Worm (Caenorhabditis elegans) whole organism, L1 larva: ENCODE data around the gene srd-42.
A peak's percentile ranks its signal among the peaks of the same experiment; 100 is the strongest.

ENCODE experiments used
- F16B12.6 ChIP-seq: fragments of 150-350 bp; optimal IDR thresholded peaks from 2 replicates; lab custom pipeline; 2014; ENCODE audit warnings: missing biosample characterization, missing genetic modification characterization
- Y116A8C.19 ChIP-seq: sonication (generic microtip); optimal IDR thresholded peaks from 2 replicates; lab custom pipeline; 2016; ENCODE audit warnings: missing compliant biosample characterization, missing genetic modification characterization, borderline replicate concordance
- aha-1 ChIP-seq: fragments of 150-350 bp; optimal IDR thresholded peaks from 2 replicates; lab custom pipeline; 2014; ENCODE audit warnings: missing biosample characterization, missing genetic modification characterization
- alr-1 ChIP-seq: fragments of 200-800 bp; sonication (Bioruptor generic); optimal IDR thresholded peaks from 2 replicates; lab custom pipeline; 2018; ENCODE audit warnings: borderline replicate concordance, mild to moderate bottlenecking, missing genetic modification characterization, missing compliant biosample characterization
- blmp-1 ChIP-seq: fragments of 150-350 bp; optimal IDR thresholded peaks from 2 replicates; lab custom pipeline; 2014; ENCODE audit warnings: missing biosample characterization, missing genetic modification characterization
- ceh-63 ChIP-seq: fragments of 200-800 bp; sonication (Bioruptor generic); optimal IDR thresholded peaks from 2 replicates; lab custom pipeline; 2018; ENCODE audit warnings: mild to moderate bottlenecking, missing genetic modification characterization, missing compliant biosample characterization
- ceh-8 ChIP-seq: fragments of 200-800 bp; sonication (Bioruptor generic); optimal IDR thresholded peaks from 2 replicates; lab custom pipeline; 2018; ENCODE audit warnings: mild to moderate bottlenecking, missing genetic modification characterization, moderate library complexity, missing compliant biosample characterization
- ceh-82 ChIP-seq, 3 experiments: fragments of 150-350 bp in 1 of 3; sonication (generic microtip) in 2 of 3; optimal IDR thresholded peaks; 2 replicates each; lab custom pipeline; 2014 to 2017; ENCODE audit warnings: missing biosample characterization in 3 of 3, missing genetic modification characterization in 3 of 3
- ceh-88 ChIP-seq: fragments of 200-800 bp; sonication (Bioruptor generic); IDR thresholded peaks from 2 replicates; pipeline ENCODE4 v1.3.6; 2022; ENCODE audit warnings: missing genetic modification characterization, missing compliant biosample characterization
- dsc-1 ChIP-seq: sonication (generic microtip); optimal IDR thresholded peaks from 2 replicates; lab custom pipeline; 2016; ENCODE audit warnings: mild to moderate bottlenecking, missing genetic modification characterization, missing compliant biosample characterization
- efl-1 ChIP-seq, 4 experiments: fragments of 150-350 bp; optimal IDR thresholded peaks in 3 of 4; peaks in 1 of 4; 1 replicate in 1 of 4; 2 replicates in 3 of 4; lab custom pipeline; 2014; ENCODE audit warnings: missing biosample characterization in 2 of 4, missing genetic modification characterization in 2 of 4, missing genetic modification reagents in 2 of 4
- elt-3 ChIP-seq, 6 experiments: fragments of 150-350 bp in 1 of 6; sonication (generic microtip); optimal IDR thresholded peaks; 2 replicates each; lab custom pipeline; 2017 to 2018; ENCODE audit warnings: missing biosample characterization in 6 of 6, missing genetic modification characterization in 6 of 6, inconsistent platforms in 1 of 6
- ets-5 ChIP-seq: fragments of 200-800 bp; sonication (Bioruptor generic); IDR thresholded peaks from 2 replicates; pipeline ENCODE4 v1.3.6; 2022; ENCODE audit warnings: missing genetic modification characterization, missing compliant biosample characterization
- fkh-8 ChIP-seq: sonication (generic microtip); optimal IDR thresholded peaks from 2 replicates; lab custom pipeline; 2016; ENCODE audit warnings: mild to moderate bottlenecking, missing genetic modification characterization, missing compliant biosample characterization
- grh-1 ChIP-seq: fragments of 200-800 bp; sonication (Bioruptor generic); IDR thresholded peaks from 2 replicates; pipeline ENCODE4 v1.3.6; 2022; ENCODE audit warnings: missing genetic modification reagents, missing genetic modification characterization, missing compliant biosample characterization
- hlh-17 ChIP-seq: fragments of 200-800 bp; sonication (Bioruptor generic); optimal IDR thresholded peaks from 2 replicates; lab custom pipeline; 2018; ENCODE audit warnings: missing genetic modification characterization, mild to moderate bottlenecking, missing compliant biosample characterization, moderate library complexity, borderline replicate concordance
- hlh-4 ChIP-seq: sonication (generic microtip); optimal IDR thresholded peaks from 2 replicates; lab custom pipeline; 2016; ENCODE audit warnings: mild to moderate bottlenecking, missing genetic modification characterization, missing compliant biosample characterization
- irx-1 ChIP-seq: sonication (generic microtip); optimal IDR thresholded peaks from 2 replicates; lab custom pipeline; 2016; ENCODE audit warnings: missing genetic modification characterization, missing compliant biosample characterization
- isw-1 ChIP-seq: fragments of 200-800 bp; sonication (Bioruptor generic); IDR thresholded peaks from 2 replicates; pipeline ENCODE4 v1.3.6; 2022; ENCODE audit warnings: missing genetic modification characterization, missing compliant biosample characterization
- jun-1 ChIP-seq: fragments of 150-350 bp; optimal IDR thresholded peaks from 2 replicates; lab custom pipeline; 2014; ENCODE audit warnings: missing biosample characterization, missing genetic modification reagents, missing genetic modification characterization
- lin-13 ChIP-seq: fragments of 150-350 bp; optimal IDR thresholded peaks from 2 replicates; lab custom pipeline; 2014; ENCODE audit warnings: missing biosample characterization, missing genetic modification reagents, missing genetic modification characterization
- lin-14 ChIP-seq: fragments of 200-800 bp; sonication (Bioruptor generic); optimal IDR thresholded peaks from 2 replicates; lab custom pipeline; 2018; ENCODE audit warnings: mild to moderate bottlenecking, missing genetic modification characterization, moderate library complexity, missing compliant biosample characterization
- lin-35 ChIP-seq, 2 experiments: fragments of 150-350 bp; optimal IDR thresholded peaks; 2 replicates each; lab custom pipeline; 2014; ENCODE audit warnings: missing biosample characterization in 2 of 2, missing genetic modification characterization in 2 of 2, missing genetic modification reagents in 2 of 2
- lir-3 ChIP-seq: sonication (generic microtip); optimal IDR thresholded peaks from 2 replicates; lab custom pipeline; 2016; ENCODE audit warnings: mild to moderate bottlenecking, missing genetic modification characterization, moderate library complexity, missing compliant biosample characterization; ENCODE audit not compliant: poor library complexity
- lsy-2 ChIP-seq, 2 experiments: fragments of 150-350 bp; optimal IDR thresholded peaks; 2 replicates each; lab custom pipeline; 2014; ENCODE audit warnings: missing biosample characterization in 2 of 2, missing genetic modification characterization in 2 of 2
- nhr-11 ChIP-seq: fragments of 150-350 bp; optimal IDR thresholded peaks from 2 replicates; lab custom pipeline; 2014; ENCODE audit warnings: missing biosample characterization, missing genetic modification characterization
- nhr-47 ChIP-seq: sonication (generic microtip); optimal IDR thresholded peaks from 2 replicates; lab custom pipeline; 2016; ENCODE audit warnings: mild to moderate bottlenecking, missing genetic modification characterization, moderate library complexity, missing compliant biosample characterization
- nhr-71 ChIP-seq: sonication (generic microtip); optimal IDR thresholded peaks from 2 replicates; lab custom pipeline; 2016; ENCODE audit warnings: mild to moderate bottlenecking, missing genetic modification characterization, moderate library complexity, missing compliant biosample characterization
- pag-3 ChIP-seq: sonication (generic microtip); optimal IDR thresholded peaks from 2 replicates; lab custom pipeline; 2017; ENCODE audit warnings: missing genetic modification characterization, mild to moderate bottlenecking, missing compliant biosample characterization, antibody characterized with exemption, borderline replicate concordance; ENCODE audit not compliant: insufficient read depth
- pax-3 ChIP-seq: fragments of 200-800 bp; sonication (Bioruptor generic); optimal IDR thresholded peaks from 2 replicates; lab custom pipeline; 2018; ENCODE audit warnings: mild to moderate bottlenecking, missing genetic modification characterization, moderate library complexity, missing compliant biosample characterization
- skn-1 ChIP-seq: fragments of 150-350 bp; optimal IDR thresholded peaks from 2 replicates; lab custom pipeline; 2014; ENCODE audit warnings: missing biosample characterization, missing genetic modification characterization
- snu-23 ChIP-seq: sonication (generic microtip); optimal IDR thresholded peaks from 2 replicates; lab custom pipeline; 2016; ENCODE audit warnings: missing genetic modification characterization, missing compliant biosample characterization
- sptf-1 ChIP-seq: fragments of 150-350 bp; optimal IDR thresholded peaks from 2 replicates; lab custom pipeline; 2014; ENCODE audit warnings: missing biosample characterization, missing genetic modification characterization
- sup-37 ChIP-seq: fragments of 200-800 bp; sonication (Bioruptor generic); optimal IDR thresholded peaks from 2 replicates; lab custom pipeline; 2018; ENCODE audit warnings: mild to moderate bottlenecking, missing genetic modification characterization, missing compliant biosample characterization
- swsn-7 ChIP-seq: sonication (generic microtip); optimal IDR thresholded peaks from 2 replicates; lab custom pipeline; 2016; ENCODE audit warnings: missing genetic modification characterization, missing compliant biosample characterization
- unc-130 ChIP-seq: fragments of 150-350 bp; optimal IDR thresholded peaks from 2 replicates; lab custom pipeline; 2017; ENCODE audit warnings: missing biosample characterization, missing genetic modification characterization, inconsistent platforms
- unc-86 ChIP-seq: sonication (generic microtip); optimal IDR thresholded peaks from 2 replicates; lab custom pipeline; 2016; ENCODE audit warnings: missing genetic modification characterization, missing compliant biosample characterization
- vab-15 ChIP-seq: sonication (generic microtip); optimal IDR thresholded peaks from 2 replicates; lab custom pipeline; 2017; ENCODE audit warnings: missing genotype, mild to moderate bottlenecking, missing genetic modification characterization, missing compliant biosample characterization
- xbp-1 ChIP-seq: sonication (generic microtip); optimal IDR thresholded peaks from 2 replicates; lab custom pipeline; 2016; ENCODE audit warnings: missing genetic modification characterization, missing compliant biosample characterization
- zag-1 ChIP-seq: fragments of 150-350 bp; optimal IDR thresholded peaks from 2 replicates; lab custom pipeline; 2014; ENCODE audit warnings: missing biosample characterization, missing genetic modification characterization
- zip-4 ChIP-seq: fragments of 200-800 bp; sonication (Bioruptor generic); optimal IDR thresholded peaks from 2 replicates; lab custom pipeline; 2018; ENCODE audit warnings: mild to moderate bottlenecking, missing genetic modification characterization, moderate library complexity, missing compliant biosample characterization
- ztf-11 ChIP-seq, 2 experiments: sonication (generic microtip); optimal IDR thresholded peaks; 2 replicates each; lab custom pipeline; 2016 to 2017; ENCODE audit warnings: missing genetic modification characterization in 2 of 2, missing biosample characterization in 1 of 2, missing compliant biosample characterization in 1 of 2
- ztf-4 ChIP-seq: fragments of 150-350 bp; optimal IDR thresholded peaks from 2 replicates; lab custom pipeline; 2014; ENCODE audit warnings: missing biosample characterization, missing genetic modification characterization

srd-42 gene

DNA sequence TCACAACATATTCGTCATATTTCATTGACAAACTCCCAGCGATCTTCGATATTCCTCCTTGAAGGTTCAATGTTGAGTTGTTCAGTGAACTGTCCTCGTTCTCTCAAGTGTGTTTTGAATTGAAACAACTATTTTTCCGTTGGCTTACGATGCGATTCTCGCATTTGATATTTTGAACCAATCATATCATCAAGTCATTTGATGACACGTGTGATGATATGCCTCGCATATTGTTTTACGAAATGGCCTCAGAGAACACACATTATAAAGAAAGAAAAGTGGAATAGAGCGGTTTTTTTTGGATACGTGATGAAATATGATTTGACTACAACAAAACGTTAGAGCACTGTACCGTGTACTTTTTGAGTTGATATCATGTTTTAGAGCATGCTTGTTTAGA lies 45.2 kb upstream of the srd-42 start (continued):
- no peak for TF ChIP-seq ceh-63 (GFP tag; lab: Kevin White, UChicago)
- TF ChIP-seq F16B12.6 (tag; lab: Kevin White, UChicago) = no peak
- TF ChIP-seq lin-14 (GFP tag; lab: Kevin White, UChicago) = peak; percentile 77
- TF ChIP-seq sptf-1 (tag; lab: Kevin White, UChicago) = no peak
- peak; percentile 7 for TF ChIP-seq ztf-4 (tag; lab: Kevin White, UChicago)
- TF ChIP-seq unc-86 (tag; lab: Kevin White, UChicago) = no peak
- peak; percentile 62 for TF ChIP-seq nhr-47
- TF ChIP-seq vab-15 (tag; lab: Kevin White, UChicago) = no peak
- TF ChIP-seq lin-13 (GFP tag; lab: Kevin White, UChicago) = peak; percentile 33
- TF ChIP-seq jun-1 (tag; lab: Kevin White, UChicago) = no peak
- TF ChIP-seq grh-1 (GFP tag; lab: Robert Waterston, UW) = peak; percentile 54
- no peak for TF ChIP-seq swsn-7 (tag; lab: Kevin White, UChicago)
- no peak for TF ChIP-seq irx-1
- TF ChIP-seq lir-3 = peak; percentile 25
- peak; percentile 20 for TF ChIP-seq xbp-1
- peak; percentile 6 for TF ChIP-seq unc-130 (tag; lab: Kevin White, UChicago)
- no peak for TF ChIP-seq ceh-82 (tag; optimal IDR thresholded peaks at IDR 0.05; lab: Kevin White, UChicago)
- peak; percentile 94 for TF ChIP-seq nhr-71
- no peak for TF ChIP-seq efl-1 (optimal IDR thresholded peaks at IDR 0.05; lab: Kevin White, UChicago)
- TF ChIP-seq efl-1 (GFP tag; optimal IDR thresholded peaks at IDR 0.05 in 1 of 2; lab: Kevin White, UChicago) = no peak
- TF ChIP-seq blmp-1 (tag; lab: Kevin White, UChicago) = peak; percentile 71
- TF ChIP-seq hlh-4 (tag; lab: Kevin White, UChicago) = no peak
- no peak for TF ChIP-seq dsc-1 (tag; lab: Kevin White, UChicago)
- TF ChIP-seq ztf-11 (tag; optimal IDR thresholded peaks at IDR 0.05; lab: Kevin White, UChicago) = no peak
- TF ChIP-seq zip-4 (GFP tag; lab: Kevin White, UChicago) = no peak
- peak; percentile 86 for TF ChIP-seq snu-23 (GFP tag; lab: Kevin White, UChicago)
- peak; percentile 67 for TF ChIP-seq skn-1 (tag; lab: Kevin White, UChicago)
- TF ChIP-seq aha-1 (tag; lab: Kevin White, UChicago) = no peak
- TF ChIP-seq alr-1 (tag; lab: Kevin White, UChicago) = no peak
- peak; percentile 35 to 44 for TF ChIP-seq lsy-2 (tag; optimal IDR thresholded peaks at IDR 0.05; lab: Kevin White, UChicago)
- TF ChIP-seq sup-37 (GFP tag; lab: Kevin White, UChicago) = no peak
- peak in 5 of 6 experiments; percentile 22 to 96 (median 69) for TF ChIP-seq elt-3 (tag; optimal IDR thresholded peaks at IDR 0.05; lab: Kevin White, UChicago)
- no peak for TF ChIP-seq Y116A8C.19 (tag; lab: Kevin White, UChicago)
- no peak for TF ChIP-seq pag-3 (tag; lab: Kevin White, UChicago)
- TF ChIP-seq pax-3 = no peak
- TF ChIP-seq zag-1 (tag; lab: Kevin White, UChicago) = no peak
- TF ChIP-seq isw-1 (GFP tag; lab: Robert Waterston, UW) = no peak
- TF ChIP-seq lin-35 (GFP tag; optimal IDR thresholded peaks at IDR 0.05; lab: Kevin White, UChicago) = peak in 1 of 2 experiments; percentile 80
- TF ChIP-seq hlh-17 (GFP tag; lab: Kevin White, UChicago) = no peak
- no peak for TF ChIP-seq ceh-88 (GFP tag; lab: Robert Waterston, UW)

- TF ChIP-seq nhr-47 (peak; percentile 61), hlh-4 (tag; lab: Kevin White, UChicago) (peak; percentile 98), skn-1 (tag; lab: Kevin White, UChicago) (no peak), fkh-8 (peak; percentile 60), nhr-71 (peak; percentile 61), ets-5 (GFP tag; lab: Robert Waterston, UW) (no peak), zip-4 (GFP tag; lab: Kevin White, UChicago) (no peak), nhr-11 (peak; percentile 29), ceh-8 (GFP tag; lab: Kevin White, UChicago) (no peak), efl-1 (optimal IDR thresholded peaks at IDR 0.05; lab: Kevin White, UChicago) (no peak), efl-1 (GFP tag; optimal IDR thresholded peaks at IDR 0.05 in 1 of 2; lab: Kevin White, UChicago) (peak in 1 of 2 experiments; percentile 2)
Measured at ce11 chrX:13347251-13347650, 44.0 kb upstream of the srd-42 start.
